Worm (Caenorhabditis elegans) whole organism, L1 larva: Measurements from ENCODE around the gene C39B5.14.
A peak's percentile ranks its signal among the peaks of the same experiment; 100 is the strongest.

Source experiments
- C04F5.9 ChIP-seq: sonication (generic microtip); optimal IDR thresholded peaks from 2 replicates; lab custom pipeline; 2016; ENCODE audit warnings: missing genetic modification characterization, missing compliant biosample characterization
- F16B12.6 ChIP-seq: fragments of 150-350 bp; optimal IDR thresholded peaks from 2 replicates; lab custom pipeline; 2014; ENCODE audit warnings: missing biosample characterization, missing genetic modification characterization
- Y116A8C.19 ChIP-seq: sonication (generic microtip); optimal IDR thresholded peaks from 2 replicates; lab custom pipeline; 2016; ENCODE audit warnings: missing compliant biosample characterization, missing genetic modification characterization, borderline replicate concordance
- ceh-63 ChIP-seq: fragments of 200-800 bp; sonication (Bioruptor generic); optimal IDR thresholded peaks from 2 replicates; lab custom pipeline; 2018; ENCODE audit warnings: mild to moderate bottlenecking, missing genetic modification characterization, missing compliant biosample characterization
- ceh-8 ChIP-seq: fragments of 200-800 bp; sonication (Bioruptor generic); optimal IDR thresholded peaks from 2 replicates; lab custom pipeline; 2018; ENCODE audit warnings: mild to moderate bottlenecking, missing genetic modification characterization, moderate library complexity, missing compliant biosample characterization
- ceh-90 ChIP-seq: sonication (generic microtip); optimal IDR thresholded peaks from 2 replicates; lab custom pipeline; 2016; ENCODE audit warnings: missing genetic modification characterization, missing compliant biosample characterization
- dpl-1 ChIP-seq, 3 experiments: fragments of 150-350 bp in 2 of 3; sonication (generic microtip) in 1 of 3; optimal IDR thresholded peaks; 2 replicates each; lab custom pipeline; 2014 to 2017; ENCODE audit warnings: missing biosample characterization in 3 of 3, missing genetic modification characterization in 3 of 3, missing genetic modification reagents in 3 of 3
- efl-1 ChIP-seq, 4 experiments: fragments of 150-350 bp; optimal IDR thresholded peaks in 3 of 4; peaks in 1 of 4; 1 replicate in 1 of 4; 2 replicates in 3 of 4; lab custom pipeline; 2014; ENCODE audit warnings: missing biosample characterization in 2 of 4, missing genetic modification characterization in 2 of 4, missing genetic modification reagents in 2 of 4
- egl-27 ChIP-seq, 2 experiments: fragments of 150-350 bp in 1 of 2; sonication (generic microtip); optimal IDR thresholded peaks; 3 replicates each; lab custom pipeline; 2017 to 2018; ENCODE audit warnings: missing biosample characterization in 2 of 2, missing genetic modification characterization in 2 of 2, missing genetic modification reagents in 2 of 2
- elt-3 ChIP-seq, 6 experiments: fragments of 150-350 bp in 1 of 6; sonication (generic microtip); optimal IDR thresholded peaks; 2 replicates each; lab custom pipeline; 2017 to 2018; ENCODE audit warnings: missing biosample characterization in 6 of 6, missing genetic modification characterization in 6 of 6, inconsistent platforms in 1 of 6
- ets-5 ChIP-seq: fragments of 200-800 bp; sonication (Bioruptor generic); IDR thresholded peaks from 2 replicates; pipeline ENCODE4 v1.3.6; 2022; ENCODE audit warnings: missing genetic modification characterization, missing compliant biosample characterization
- fkh-10 ChIP-seq: sonication (generic microtip); optimal IDR thresholded peaks from 2 replicates; lab custom pipeline; 2017; ENCODE audit warnings: missing biosample characterization, missing genetic modification reagents, missing genetic modification characterization
- fos-1 ChIP-seq: fragments of 150-350 bp; optimal IDR thresholded peaks from 2 replicates; lab custom pipeline; 2014; ENCODE audit warnings: missing biosample characterization, missing genetic modification characterization
- hpl-2 ChIP-seq: fragments of 150-350 bp; optimal IDR thresholded peaks from 2 replicates; lab custom pipeline; 2014; ENCODE audit warnings: missing biosample characterization, missing genetic modification reagents, missing genetic modification characterization
- irx-1 ChIP-seq: sonication (generic microtip); optimal IDR thresholded peaks from 2 replicates; lab custom pipeline; 2016; ENCODE audit warnings: missing genetic modification characterization, missing compliant biosample characterization
- jun-1 ChIP-seq: fragments of 150-350 bp; optimal IDR thresholded peaks from 2 replicates; lab custom pipeline; 2014; ENCODE audit warnings: missing biosample characterization, missing genetic modification reagents, missing genetic modification characterization
- lin-13 ChIP-seq: fragments of 150-350 bp; optimal IDR thresholded peaks from 2 replicates; lab custom pipeline; 2014; ENCODE audit warnings: missing biosample characterization, missing genetic modification reagents, missing genetic modification characterization
- lin-35 ChIP-seq, 2 experiments: fragments of 150-350 bp; optimal IDR thresholded peaks; 2 replicates each; lab custom pipeline; 2014; ENCODE audit warnings: missing biosample characterization in 2 of 2, missing genetic modification characterization in 2 of 2, missing genetic modification reagents in 2 of 2
- lsy-2 ChIP-seq, 2 experiments: fragments of 150-350 bp; optimal IDR thresholded peaks; 2 replicates each; lab custom pipeline; 2014; ENCODE audit warnings: missing biosample characterization in 2 of 2, missing genetic modification characterization in 2 of 2
- mab-9 ChIP-seq: fragments of 200-800 bp; sonication (Bioruptor generic); IDR thresholded peaks from 2 replicates; pipeline ENCODE4 v1.3.6; 2022; ENCODE audit warnings: missing genetic modification reagents, missing genetic modification characterization, missing compliant biosample characterization
- mdl-1 ChIP-seq, 2 experiments: fragments of 150-350 bp; optimal IDR thresholded peaks; 2 replicates each; lab custom pipeline; 2014 to 2017; ENCODE audit warnings: missing biosample characterization in 2 of 2, missing genetic modification characterization in 2 of 2, inconsistent platforms in 1 of 2
- mef-2 ChIP-seq: fragments of 150-350 bp; optimal IDR thresholded peaks from 2 replicates; lab custom pipeline; 2014; ENCODE audit warnings: missing biosample characterization, missing genetic modification characterization
- mep-1 ChIP-seq: fragments of 150-350 bp; optimal IDR thresholded peaks from 2 replicates; lab custom pipeline; 2014; ENCODE audit warnings: missing biosample characterization, missing genetic modification characterization
- nhr-19 ChIP-seq: fragments of 200-800 bp; sonication (Bioruptor generic); conservative IDR thresholded peaks from 2 replicates; pipeline ENCODE4 v1.3.6; 2022; ENCODE audit warnings: missing genetic modification characterization, missing compliant biosample characterization
- nhr-20 ChIP-seq: sonication (generic microtip); optimal IDR thresholded peaks from 2 replicates; lab custom pipeline; 2016; ENCODE audit warnings: mild to moderate bottlenecking, missing genetic modification characterization, missing compliant biosample characterization
- nhr-28 ChIP-seq: fragments of 150-350 bp; optimal IDR thresholded peaks from 2 replicates; lab custom pipeline; 2014; ENCODE audit warnings: missing biosample characterization, missing genetic modification characterization
- nhr-47 ChIP-seq: sonication (generic microtip); optimal IDR thresholded peaks from 2 replicates; lab custom pipeline; 2016; ENCODE audit warnings: mild to moderate bottlenecking, missing genetic modification characterization, moderate library complexity, missing compliant biosample characterization
- nhr-71 ChIP-seq: sonication (generic microtip); optimal IDR thresholded peaks from 2 replicates; lab custom pipeline; 2016; ENCODE audit warnings: mild to moderate bottlenecking, missing genetic modification characterization, moderate library complexity, missing compliant biosample characterization
- nhr-85 ChIP-seq: sonication (generic microtip); peaks from one replicate; lab custom pipeline; 2016; ENCODE audit warnings: missing genetic modification characterization, inconsistent platforms, missing compliant biosample characterization
- nhr-90 ChIP-seq: sonication (generic microtip); optimal IDR thresholded peaks from 2 replicates; lab custom pipeline; 2016; ENCODE audit warnings: mild to moderate bottlenecking, missing genetic modification characterization, missing compliant biosample characterization; ENCODE audit not compliant: poor library complexity
- pag-3 ChIP-seq: sonication (generic microtip); optimal IDR thresholded peaks from 2 replicates; lab custom pipeline; 2017; ENCODE audit warnings: missing genetic modification characterization, mild to moderate bottlenecking, missing compliant biosample characterization, antibody characterized with exemption, borderline replicate concordance; ENCODE audit not compliant: insufficient read depth
- pax-3 ChIP-seq: fragments of 200-800 bp; sonication (Bioruptor generic); optimal IDR thresholded peaks from 2 replicates; lab custom pipeline; 2018; ENCODE audit warnings: mild to moderate bottlenecking, missing genetic modification characterization, moderate library complexity, missing compliant biosample characterization
- pqm-1 ChIP-seq: sonication (generic microtip); optimal IDR thresholded peaks from 3 replicates; lab custom pipeline; 2017; ENCODE audit warnings: missing biosample characterization, missing genetic modification characterization
- rnt-1 ChIP-seq: sonication (generic microtip); optimal IDR thresholded peaks from 2 replicates; lab custom pipeline; 2016; ENCODE audit warnings: mild to moderate bottlenecking, missing genetic modification characterization, moderate library complexity, missing compliant biosample characterization
- skn-1 ChIP-seq: fragments of 150-350 bp; optimal IDR thresholded peaks from 2 replicates; lab custom pipeline; 2014; ENCODE audit warnings: missing biosample characterization, missing genetic modification characterization
- snpc-4 ChIP-seq: fragments of 150-350 bp; optimal IDR thresholded peaks from 2 replicates; lab custom pipeline; 2014; ENCODE audit warnings: missing biosample characterization, missing genetic modification characterization
- swsn-7 ChIP-seq: sonication (generic microtip); optimal IDR thresholded peaks from 2 replicates; lab custom pipeline; 2016; ENCODE audit warnings: missing genetic modification characterization, missing compliant biosample characterization
- tbx-2 ChIP-seq: sonication (generic microtip); optimal IDR thresholded peaks from 2 replicates; lab custom pipeline; 2016; ENCODE audit warnings: missing genetic modification characterization, missing compliant biosample characterization
- unc-30 ChIP-seq: sonication (generic microtip); optimal IDR thresholded peaks from 2 replicates; lab custom pipeline; 2017; ENCODE audit warnings: missing biosample characterization, missing genetic modification characterization
- unc-62 ChIP-seq: fragments of 150-350 bp; optimal IDR thresholded peaks from 2 replicates; lab custom pipeline; 2014; ENCODE audit warnings: missing biosample characterization, missing genetic modification reagents, missing genetic modification characterization
- vab-15 ChIP-seq: sonication (generic microtip); optimal IDR thresholded peaks from 2 replicates; lab custom pipeline; 2017; ENCODE audit warnings: missing genotype, mild to moderate bottlenecking, missing genetic modification characterization, missing compliant biosample characterization
- xbp-1 ChIP-seq: sonication (generic microtip); optimal IDR thresholded peaks from 2 replicates; lab custom pipeline; 2016; ENCODE audit warnings: missing genetic modification characterization, missing compliant biosample characterization
- zip-4 ChIP-seq: fragments of 200-800 bp; sonication (Bioruptor generic); optimal IDR thresholded peaks from 2 replicates; lab custom pipeline; 2018; ENCODE audit warnings: mild to moderate bottlenecking, missing genetic modification characterization, moderate library complexity, missing compliant biosample characterization

The C39B5.14 gene

ce11 chrIII:2171892-2172591 lies 39.2 kb upstream of the C39B5.14 start (continued):
- TF ChIP-seq mef-2 (tag; lab: Kevin White, UChicago) (no peak), xbp-1 (tag; lab: Kevin White, UChicago) (peak; percentile 58), lin-35 (GFP tag; optimal IDR thresholded peaks at IDR 0.05; lab: Kevin White, UChicago) (peak; percentile 72 to 88), pqm-1 (no peak), nhr-90 (tag; lab: Kevin White, UChicago) (peak; percentile 61), vab-15 (no peak), ceh-8 (GFP tag; lab: Kevin White, UChicago) (no peak), irx-1 (tag; lab: Kevin White, UChicago) (peak; percentile 54), lsy-2 (tag; optimal IDR thresholded peaks at IDR 0.05; lab: Kevin White, UChicago) (peak; percentile 57 to 80), jun-1 (tag; lab: Kevin White, UChicago) (peak; percentile 44), nhr-71 (peak; percentile 93), fos-1 (peak; percentile 68), rnt-1 (peak; percentile 80), nhr-19 (GFP tag; lab: Robert Waterston, UW) (peak; percentile 79), nhr-85 (tag; lab: Kevin White, UChicago) (peak; percentile 93), swsn-7 (tag; lab: Kevin White, UChicago) (peak; percentile 76), pag-3 (tag; lab: Kevin White, UChicago) (peak; percentile 21), skn-1 (tag; lab: Kevin White, UChicago) (peak; percentile 24), zip-4 (GFP tag; lab: Kevin White, UChicago) (no peak), C04F5.9 (tag; lab: Kevin White, UChicago) (peak; percentile 34), pax-3 (tag; lab: Kevin White, UChicago) (peak; percentile 4), snpc-4 (tag; lab: Kevin White, UChicago) (peak; percentile 30), lin-13 (peak; percentile 70), dpl-1 (GFP tag; optimal IDR thresholded peaks at IDR 0.05; lab: Kevin White, UChicago) (peak; percentile 64 to 77 (median 66)), efl-1 (optimal IDR thresholded peaks at IDR 0.05; lab: Kevin White, UChicago) (peak; percentile 73 to 84), efl-1 (GFP tag; optimal IDR thresholded peaks at IDR 0.05 in 1 of 2; lab: Kevin White, UChicago) (peak; percentile 42 to 96), hpl-2 (GFP tag; lab: Kevin White, UChicago) (peak; percentile 69), nhr-20 (tag; lab: Kevin White, UChicago) (peak; percentile 84), fkh-10 (GFP tag; lab: Kevin White, UChicago) (no peak), elt-3 (tag; optimal IDR thresholded peaks at IDR 0.05; lab: Kevin White, UChicago) (peak in 2 of 6 experiments; percentile 61 to 73), tbx-2 (peak; percentile 78), unc-30 (tag; lab: Kevin White, UChicago) (no peak), ceh-90 (tag; lab: Kevin White, UChicago) (no peak), Y116A8C.19 (tag; lab: Kevin White, UChicago) (no peak), mep-1 (tag; lab: Kevin White, UChicago) (peak; percentile 63), nhr-28 (tag; lab: Kevin White, UChicago) (no peak)

- no peak for TF ChIP-seq tbx-2
- TF ChIP-seq ets-5 (GFP tag; lab: Robert Waterston, UW), result no peak
- no peak for TF ChIP-seq ceh-63 (GFP tag; lab: Kevin White, UChicago)
- no peak for TF ChIP-seq unc-62 (GFP tag; lab: Kevin White, UChicago)
- TF ChIP-seq unc-30 (tag; lab: Kevin White, UChicago), result no peak
- TF ChIP-seq snpc-4 (tag; lab: Kevin White, UChicago), result no peak
- no peak for TF ChIP-seq ceh-8 (GFP tag; lab: Kevin White, UChicago)
- no peak for TF ChIP-seq fkh-10 (GFP tag; lab: Kevin White, UChicago)
- no peak for TF ChIP-seq lsy-2 (tag; optimal IDR thresholded peaks at IDR 0.05; lab: Kevin White, UChicago)
- TF ChIP-seq elt-3 (tag; optimal IDR thresholded peaks at IDR 0.05; lab: Kevin White, UChicago), result no peak
- no peak for TF ChIP-seq nhr-47 (tag; lab: Kevin White, UChicago)
- TF ChIP-seq mab-9, result no peak
- TF ChIP-seq efl-1 (optimal IDR thresholded peaks at IDR 0.05; lab: Kevin White, UChicago), result no peak
- no peak for TF ChIP-seq efl-1 (GFP tag; optimal IDR thresholded peaks at IDR 0.05 in 1 of 2; lab: Kevin White, UChicago)
- no peak for TF ChIP-seq nhr-71
- TF ChIP-seq F16B12.6 (tag; lab: Kevin White, UChicago), result no peak
- TF ChIP-seq hpl-2 (GFP tag; lab: Kevin White, UChicago), result no peak
- TF ChIP-seq rnt-1, result no peak
- TF ChIP-seq egl-27 (tag; optimal IDR thresholded peaks at IDR 0.05; lab: Kevin White, UChicago), result no peak
- no peak for TF ChIP-seq lin-13
- no peak for TF ChIP-seq mdl-1 (tag; optimal IDR thresholded peaks at IDR 0.05; lab: Kevin White, UChicago)
Observed at ce11 chrIII:2197706-2198105, 13.5 kb upstream of the C39B5.14 start, which contains the start of gene C39B5.6. TSS of gene C39B5.6 (plus strand) at chrIII:2198006.
